Fruit fly (Drosophila melanogaster) S2 (cell line): ENCODE results near the gene CG34384.

Experiments
- CG8478 ChIP-seq: fragments of >200 bp; optimal IDR thresholded peaks from 2 replicates; lab custom pipeline; 2018
- CTCF ChIP-seq, 2 experiments: fragments of >200 bp; optimal IDR thresholded peaks; 2 replicates each; lab custom pipeline; 2018

DNA sequence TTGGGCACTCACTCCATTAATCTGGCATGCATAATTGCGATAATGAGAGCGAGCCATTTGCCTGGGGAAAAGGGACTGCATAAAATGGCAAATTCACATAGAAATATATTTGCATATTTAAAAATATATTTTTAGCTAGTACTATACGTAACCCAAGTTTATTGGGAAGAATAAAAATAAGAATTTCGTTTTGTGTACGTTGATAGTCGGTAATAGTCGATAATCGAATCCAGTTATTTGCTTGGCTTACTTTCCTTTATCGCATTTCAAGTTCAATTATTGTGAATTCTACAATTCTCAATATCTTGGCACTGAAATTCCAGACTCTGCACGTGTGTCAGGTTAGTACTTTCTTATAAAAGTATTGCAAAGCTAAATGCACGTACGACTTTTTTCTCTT lies 11.5 kb upstream of the CG34384 start, which contains the start of gene CG3014:
- TF ChIP-seq CG8478 (lab: Kevin White, UChicago), result no peak
- no peak for TF ChIP-seq CTCF (optimal IDR thresholded peaks at IDR 0.05; lab: Kevin White, UChicago)
